Worm (Caenorhabditis elegans) whole organism, midembryonic: ENCODE data around the gene ZK418.10.

Experiments
- T22C8.4 ChIP-seq: fragments of 200-800 bp; sonication (Bioruptor generic); IDR thresholded peaks from 2 replicates; pipeline ENCODE4 v1.3.6; 2022; ENCODE audit warnings: missing genetic modification characterization, missing compliant biosample characterization
- cog-1 ChIP-seq: sonication (generic microtip); optimal IDR thresholded peaks from 2 replicates; lab custom pipeline; 2016; ENCODE audit warnings: missing genetic modification characterization, missing compliant biosample characterization
- flt-1 ChIP-seq: fragments of 200-800 bp; sonication (Bioruptor generic); IDR thresholded peaks from 2 replicates; pipeline ENCODE4 v1.3.6; 2022; ENCODE audit warnings: missing genetic modification characterization, missing compliant biosample characterization
- klf-2 ChIP-seq: fragments of 200-800 bp; sonication (Bioruptor generic); conservative IDR thresholded peaks from 2 replicates; pipeline ENCODE4 v1.3.6; 2022; ENCODE audit warnings: missing genetic modification reagents, missing genetic modification characterization, missing compliant biosample characterization
- med-1 ChIP-seq: sonication (generic microtip); optimal IDR thresholded peaks from 2 replicates; lab custom pipeline; 2017; ENCODE audit warnings: missing genetic modification characterization, mild to moderate bottlenecking, missing compliant biosample characterization, antibody characterized with exemption, missing genetic modification reagents; ENCODE audit not compliant: insufficient read depth
- ref-1 ChIP-seq: fragments of 200-800 bp; sonication (Bioruptor generic); conservative IDR thresholded peaks from 2 replicates; pipeline ENCODE4 v1.3.6; 2022; ENCODE audit warnings: missing genetic modification reagents, missing genetic modification characterization, missing compliant biosample characterization
- tab-1 ChIP-seq: fragments of 200-800 bp; sonication (Bioruptor generic); IDR thresholded peaks from 2 replicates; pipeline ENCODE4 v1.3.6; 2022; ENCODE audit warnings: missing genetic modification characterization, missing compliant biosample characterization
- ztf-23 ChIP-seq: fragments of 200-800 bp; sonication (Bioruptor generic); IDR thresholded peaks from 2 replicates; pipeline ENCODE4 v1.3.6; 2022; ENCODE audit warnings: missing genetic modification reagents, missing genetic modification characterization, missing compliant biosample characterization
- ztf-29 ChIP-seq: fragments of 200-800 bp; sonication (Bioruptor generic); IDR thresholded peaks from 2 replicates; pipeline ENCODE4 v1.3.6; 2022; ENCODE audit warnings: missing genetic modification reagents, missing genetic modification characterization, missing compliant biosample characterization

The ZK418.10 gene

ce11 chrIII:7069981-7070380 lies 20.5 kb downstream of the ZK418.10 start, which contains the start of gene tmem-17:
TSS of gene tmem-17 (plus strand) at chrIII:7070281.
- TF ChIP-seq ztf-23 (GFP tag; lab: Robert Waterston, UW) = no peak
- TF ChIP-seq ref-1 (GFP tag; lab: Robert Waterston, UW) = no peak
- TF ChIP-seq cog-1 = no peak
- TF ChIP-seq T22C8.4 (GFP tag; lab: Robert Waterston, UW) = no peak
- TF ChIP-seq tab-1 (GFP tag; lab: Robert Waterston, UW) = no peak

ce11 chrIII:7068520-7069113 lies 21.9 kb downstream of the ZK418.10 start, which contains the start of the genes ubc-18 and R01H2.8:
TSS of gene ubc-18 (minus strand) at chrIII:7068570.
TSS of gene R01H2.8 (plus strand) at chrIII:7069063.
- no peak for TF ChIP-seq tab-1 (GFP tag; lab: Robert Waterston, UW)
- TF ChIP-seq klf-2 (GFP tag; lab: Robert Waterston, UW) = no peak

ce11 chrIII:7067385-7067896 lies 23.1 kb downstream of the ZK418.10 start, which contains the start of gene ger-1:
TSS of gene ger-1 (minus strand) at chrIII:7067477.
- no peak for TF ChIP-seq klf-2 (GFP tag; lab: Robert Waterston, UW)
- TF ChIP-seq ztf-29 (GFP tag; lab: Robert Waterston, UW) = no peak
- TF ChIP-seq T22C8.4 (GFP tag; lab: Robert Waterston, UW) = no peak
- TF ChIP-seq tab-1 (GFP tag; lab: Robert Waterston, UW) = no peak
- no peak for TF ChIP-seq med-1 (GFP tag; lab: Kevin White, UChicago)
- no peak for TF ChIP-seq ref-1 (GFP tag; lab: Robert Waterston, UW)
- TF ChIP-seq ztf-23 (GFP tag; lab: Robert Waterston, UW) = no peak
- TF ChIP-seq flt-1 = no peak
- TF ChIP-seq cog-1 = no peak

- no peak for TF ChIP-seq tab-1 (GFP tag; lab: Robert Waterston, UW)
Observed at ce11 chrIII:7064185-7064584, 26.3 kb downstream of the ZK418.10 start, which contains the start of gene R01H2.4. TSS of gene R01H2.4 (minus strand) at chrIII:7064285.

- TF ChIP-seq flt-1 (no peak), med-1 (GFP tag; lab: Kevin White, UChicago) (no peak), ref-1 (GFP tag; lab: Robert Waterston, UW) (no peak), klf-2 (GFP tag; lab: Robert Waterston, UW) (no peak), T22C8.4 (GFP tag; lab: Robert Waterston, UW) (no peak), ztf-23 (GFP tag; lab: Robert Waterston, UW) (no peak), tab-1 (GFP tag; lab: Robert Waterston, UW) (no peak), ztf-29 (GFP tag; lab: Robert Waterston, UW) (no peak), cog-1 (no peak)
Observed at ce11 chrIII:7063061-7063460, 27.4 kb downstream of the ZK418.10 start.

ce11 chrIII:7062580-7062979 lies 27.9 kb downstream of the ZK418.10 start, which contains the start of gene R01H2.1:
TSS of gene R01H2.1 (plus strand) at chrIII:7062880.
- TF ChIP-seq flt-1 = no peak
- TF ChIP-seq ref-1 (GFP tag; lab: Robert Waterston, UW) = no peak
- no peak for TF ChIP-seq tab-1 (GFP tag; lab: Robert Waterston, UW)
- TF ChIP-seq cog-1 = no peak
- no peak for TF ChIP-seq T22C8.4 (GFP tag; lab: Robert Waterston, UW)
- TF ChIP-seq med-1 (GFP tag; lab: Kevin White, UChicago) = no peak
- no peak for TF ChIP-seq ztf-23 (GFP tag; lab: Robert Waterston, UW)
- no peak for TF ChIP-seq ztf-29 (GFP tag; lab: Robert Waterston, UW)
- no peak for TF ChIP-seq klf-2 (GFP tag; lab: Robert Waterston, UW)

- TF ChIP-seq ztf-29 (GFP tag; lab: Robert Waterston, UW) (no peak), ztf-23 (GFP tag; lab: Robert Waterston, UW) (no peak), T22C8.4 (GFP tag; lab: Robert Waterston, UW) (no peak), ref-1 (GFP tag; lab: Robert Waterston, UW) (no peak), cog-1 (no peak), med-1 (GFP tag; lab: Kevin White, UChicago) (no peak), tab-1 (GFP tag; lab: Robert Waterston, UW) (no peak), flt-1 (no peak), klf-2 (GFP tag; lab: Robert Waterston, UW) (no peak)
Observed at ce11 chrIII:7060531-7061095, 29.9 kb downstream of the ZK418.10 start, which contains the start of gene egg-2. TSS of gene egg-2 (minus strand) at chrIII:7060583.

- no peak for TF ChIP-seq ref-1 (GFP tag; lab: Robert Waterston, UW)
- no peak for TF ChIP-seq flt-1
- TF ChIP-seq ztf-29 (GFP tag; lab: Robert Waterston, UW) = no peak
- no peak for TF ChIP-seq tab-1 (GFP tag; lab: Robert Waterston, UW)
- no peak for TF ChIP-seq T22C8.4 (GFP tag; lab: Robert Waterston, UW)
- no peak for TF ChIP-seq klf-2 (GFP tag; lab: Robert Waterston, UW)
- no peak for TF ChIP-seq ztf-23 (GFP tag; lab: Robert Waterston, UW)
- TF ChIP-seq cog-1 = no peak
- no peak for TF ChIP-seq med-1 (GFP tag; lab: Kevin White, UChicago)
Observed at ce11 chrIII:7056241-7056640, 34.3 kb downstream of the ZK418.10 start, which contains the start of gene R01H2.2. TSS of gene R01H2.2 (plus strand) at chrIII:7056541.

- no peak for TF ChIP-seq ztf-23 (GFP tag; lab: Robert Waterston, UW)
- no peak for TF ChIP-seq ztf-29 (GFP tag; lab: Robert Waterston, UW)
- TF ChIP-seq tab-1 (GFP tag; lab: Robert Waterston, UW) = no peak
- TF ChIP-seq T22C8.4 (GFP tag; lab: Robert Waterston, UW) = no peak
- TF ChIP-seq cog-1 = no peak
- no peak for TF ChIP-seq med-1 (GFP tag; lab: Kevin White, UChicago)
- no peak for TF ChIP-seq ref-1 (GFP tag; lab: Robert Waterston, UW)
- no peak for TF ChIP-seq flt-1
- TF ChIP-seq klf-2 (GFP tag; lab: Robert Waterston, UW) = no peak
Observed at ce11 chrIII:7045643-7046042, 44.8 kb downstream of the ZK418.10 start, which contains the start of gene R01H2.7. TSS of gene R01H2.7 (minus strand) at chrIII:7045743.
